Fruit fly (Drosophila melanogaster) whole organism, wandering third instar larva: ENCODE data around the gene CG34248.

ENCODE experiments used
- Dfd ChIP-seq: fragments of >200 bp; optimal IDR thresholded peaks from 2 replicates; lab custom pipeline; 2017; ENCODE audit warnings: missing biosample characterization, missing genetic modification characterization
- Dif ChIP-seq: fragments of 200-275, 200-300 bp; sonication (Bioruptor generic); optimal IDR thresholded peaks from 2 replicates; lab custom pipeline; 2018; ENCODE audit warnings: missing biosample characterization, missing genetic modification characterization; ENCODE audit not compliant: partially characterized antibody
- HLH106 ChIP-seq: fragments of 200-800 bp; optimal IDR thresholded peaks from 3 replicates; lab custom pipeline; 2019; ENCODE audit warnings: missing biosample characterization, mild to moderate bottlenecking, missing genetic modification characterization, moderate library complexity
- Hnf4 ChIP-seq: fragments of 200-800 bp; sonication (Bioruptor generic); optimal IDR thresholded peaks from 2 replicates; lab custom pipeline; 2016; ENCODE audit warnings: missing biosample characterization, mild to moderate bottlenecking, missing genetic modification characterization
- Hr83 ChIP-seq: fragments of 200-300 bp; sonication (Bioruptor generic); optimal IDR thresholded peaks from 2 replicates; lab custom pipeline; 2016; ENCODE audit warnings: missing biosample characterization, mild to moderate bottlenecking, missing genetic modification characterization, moderate library complexity; ENCODE audit not compliant: poor library complexity, severe bottlenecking
- Jra ChIP-seq: sonication (Bioruptor generic); optimal IDR thresholded peaks from 2 replicates; lab custom pipeline; 2016; ENCODE audit warnings: missing biosample characterization, missing genetic modification characterization
- Mio ChIP-seq: sonication (Bioruptor generic); optimal IDR thresholded peaks from 2 replicates; lab custom pipeline; 2016; ENCODE audit warnings: missing biosample characterization, missing genetic modification characterization
- Myc ChIP-seq: fragments of >200 bp; optimal IDR thresholded peaks from 2 replicates; lab custom pipeline; 2017
- N ChIP-seq: fragments of >200 bp; optimal IDR thresholded peaks from 2 replicates; lab custom pipeline; 2018; ENCODE audit warnings: missing biosample characterization, missing external identifiers, missing genetic modification characterization
- Rel ChIP-seq, 2 experiments: fragments of 200-800 bp; sonication (Bioruptor generic) in 1 of 2; optimal IDR thresholded peaks; 2 replicates in 1 of 2; 3 replicates in 1 of 2; lab custom pipeline; 2016 to 2019; ENCODE audit warnings: mild to moderate bottlenecking in 2 of 2, missing biosample characterization in 2 of 2, missing genetic modification characterization in 2 of 2, moderate library complexity in 1 of 2
- Sp1 ChIP-seq: fragments of 200-800 bp; sonication (Bioruptor generic); optimal IDR thresholded peaks from 3 replicates; lab custom pipeline; 2019; ENCODE audit warnings: missing biosample characterization, mild to moderate bottlenecking, missing genetic modification characterization, moderate library complexity
- br ChIP-seq: fragments of 200-800 bp; sonication (Bioruptor generic); optimal IDR thresholded peaks from 2 replicates; lab custom pipeline; 2016; ENCODE audit warnings: missing biosample characterization, missing genetic modification characterization
- dl ChIP-seq, 2 experiments: fragments of 175-275, 200-275 bp in 1 of 2; fragments of 200-275 bp in 1 of 2; sonication (Bioruptor generic); optimal IDR thresholded peaks; lab custom pipeline; 2018; ENCODE audit warnings: mild to moderate bottlenecking in 2 of 2, missing biosample characterization in 2 of 2, missing genetic modification characterization in 2 of 2, moderate library complexity in 2 of 2; ENCODE audit not compliant: partially characterized antibody in 2 of 2, insufficient read depth in 1 of 2
- dsf ChIP-seq: sonication (Bioruptor generic); optimal IDR thresholded peaks from 2 replicates; lab custom pipeline; 2016; ENCODE audit warnings: missing biosample characterization, missing genetic modification characterization, borderline replicate concordance
- ey ChIP-seq: fragments of 200-800 bp; sonication (Bioruptor generic); optimal IDR thresholded peaks from 2 replicates; lab custom pipeline; 2016; ENCODE audit warnings: missing biosample characterization, missing genetic modification characterization
- foxo ChIP-seq, 2 experiments: fragments of 200-800 bp; sonication (Bioruptor generic); optimal IDR thresholded peaks; 2 replicates in 1 of 2; 3 replicates in 1 of 2; lab custom pipeline; 2016 to 2017; ENCODE audit warnings: missing biosample characterization in 2 of 2, missing genetic modification characterization in 2 of 2
- fru ChIP-seq: fragments of 200-800 bp; sonication (Bioruptor generic); optimal IDR thresholded peaks from 3 replicates; lab custom pipeline; 2016; ENCODE audit warnings: missing biosample characterization, mild to moderate bottlenecking, missing genetic modification characterization
- h ChIP-seq: fragments of 200-800 bp; sonication (Bioruptor generic); optimal IDR thresholded peaks from 3 replicates; lab custom pipeline; 2016; ENCODE audit warnings: missing biosample characterization, mild to moderate bottlenecking, missing genetic modification characterization
- pan ChIP-seq: fragments of >200 bp; optimal IDR thresholded peaks from 2 replicates; lab custom pipeline; 2017
- psq ChIP-seq: fragments of 200-800 bp; sonication (Bioruptor generic); optimal IDR thresholded peaks from 3 replicates; lab custom pipeline; 2017; ENCODE audit warnings: missing biosample characterization, mild to moderate bottlenecking, missing genetic modification characterization, moderate library complexity
- rgr ChIP-seq: fragments of 200-800 bp; sonication (Bioruptor generic); optimal IDR thresholded peaks from 3 replicates; lab custom pipeline; 2016; ENCODE audit warnings: missing biosample characterization, mild to moderate bottlenecking, missing genetic modification characterization
- sage ChIP-seq: fragments of 200-800 bp; sonication (Bioruptor generic); optimal IDR thresholded peaks from 2 replicates; lab custom pipeline; 2016; ENCODE audit warnings: missing biosample characterization, mild to moderate bottlenecking, missing genetic modification characterization
- sv ChIP-seq: fragments of 200-800 bp; sonication (Bioruptor generic); optimal IDR thresholded peaks from 3 replicates; lab custom pipeline; 2016; ENCODE audit warnings: missing biosample characterization, missing genetic modification characterization
- tai ChIP-seq: sonication (Bioruptor generic); optimal IDR thresholded peaks from 2 replicates; lab custom pipeline; 2016; ENCODE audit warnings: missing biosample characterization, missing genetic modification characterization
- usp ChIP-seq: fragments of >200 bp; optimal IDR thresholded peaks from 2 replicates; lab custom pipeline; 2017; ENCODE audit warnings: missing biosample characterization, missing genetic modification characterization

The CG34248 gene

dm6 chr3L:16308380-16308779 lies 37.7 kb upstream of the CG34248 start, which contains the start of gene CG13042:
Gene CG13042, minus strand, starts transcription at chr3L:16308480.
- TF ChIP-seq psq (GFP tag; lab: Kevin White, UChicago) (no peak), br (GFP tag; lab: Kevin White, UChicago) (no peak), Dif (GFP tag; lab: Kevin White, UChicago) (no peak), dl (GFP tag; optimal IDR thresholded peaks at IDR 0.05; lab: Kevin White, UChicago; ENCODE audit: insufficient read depth in 1 of 2, partially characterized antibody in 2 of 2) (no peak), ey (no peak)

dm6 chr3L:16305820-16306650 lies 35.3 kb upstream of the CG34248 start, which contains the start of the genes CG13043 and CG13063:
Gene CG13043, minus strand, starts transcription at chr3L:16305870.
Gene CG13063, plus strand, starts transcription at chr3L:16306600.
- TF ChIP-seq Hnf4 (GFP tag; lab: Kevin White, UChicago) (no peak), ey (no peak), br (GFP tag; lab: Kevin White, UChicago) (no peak), usp (GFP tag; lab: Kevin White, UChicago) (no peak), Sp1 (GFP tag; lab: Kevin White, UChicago) (no peak), sv (GFP tag; lab: Kevin White, UChicago) (no peak), Rel (GFP tag; optimal IDR thresholded peaks at IDR 0.05; lab: Kevin White, UChicago) (no peak), Rel (tag; optimal IDR thresholded peaks at IDR 0.05; lab: Kevin White, UChicago) (no peak), HLH106 (tag; lab: Kevin White, UChicago) (no peak), Hr83 (GFP tag; lab: Kevin White, UChicago) (no peak), fru (GFP tag; lab: Kevin White, UChicago) (no peak), rgr (GFP tag; lab: Kevin White, UChicago) (no peak), h (GFP tag; lab: Kevin White, UChicago) (no peak), dsf (GFP tag; lab: Kevin White, UChicago) (no peak), Mio (GFP tag; lab: Kevin White, UChicago) (no peak)

dm6 chr3L:16303982-16304381 lies 33.3 kb upstream of the CG34248 start, which contains the start of gene CG43249:
Gene CG43249, plus strand, starts transcription at chr3L:16304282.
- TF ChIP-seq pan (no peak), tai (GFP tag; lab: Kevin White, UChicago) (no peak), Myc (no peak), usp (GFP tag; lab: Kevin White, UChicago) (no peak), Hnf4 (GFP tag; lab: Kevin White, UChicago) (no peak), fru (GFP tag; lab: Kevin White, UChicago) (no peak), Jra (GFP tag; lab: Kevin White, UChicago) (no peak), Dfd (no peak), rgr (GFP tag; lab: Kevin White, UChicago) (no peak), dl (GFP tag; optimal IDR thresholded peaks at IDR 0.05; lab: Kevin White, UChicago; ENCODE audit: insufficient read depth in 1 of 2, partially characterized antibody in 2 of 2) (no peak)

DNA sequence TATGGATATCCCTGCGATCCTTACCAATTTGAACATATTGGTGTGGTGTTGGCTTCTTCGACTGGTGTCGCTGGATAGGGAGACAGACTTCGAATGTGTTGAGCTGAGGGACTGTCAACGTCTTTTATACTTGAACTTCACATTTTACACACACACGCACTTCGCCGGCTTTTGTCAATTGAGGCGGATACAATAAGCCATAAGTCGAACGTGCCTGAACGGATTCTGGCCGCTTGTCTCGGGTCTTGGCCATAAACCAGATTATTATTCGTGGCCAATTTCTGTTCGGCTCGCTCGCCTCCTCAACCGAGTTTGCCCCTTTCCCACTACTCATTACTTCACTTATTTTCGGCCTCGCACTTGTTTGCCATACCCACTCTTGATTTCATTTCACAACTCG lies 32.4 kb upstream of the CG34248 start, which contains the start of gene CG13044:
TSS of gene CG13044 (minus strand) at position 101 of the 400 bp plus-strand sequence.
- TF ChIP-seq foxo (GFP tag; optimal IDR thresholded peaks at IDR 0.05; lab: Kevin White, UChicago) (no peak), Myc (no peak), dl (GFP tag; optimal IDR thresholded peaks at IDR 0.05; lab: Kevin White, UChicago; ENCODE audit: insufficient read depth in 1 of 2, partially characterized antibody in 2 of 2) (no peak)
- TF ChIP-seq, all 38 proteins: peak for 0

dm6 chr3L:16301153-16301552 lies 30.5 kb upstream of the CG34248 start, which contains the start of gene CG4982:
Gene CG4982, plus strand, starts transcription at chr3L:16301453.
- no peak for TF ChIP-seq N (GFP tag; lab: Kevin White, UChicago)
- no peak for TF ChIP-seq Hnf4 (GFP tag; lab: Kevin White, UChicago)
- no peak for TF ChIP-seq Myc

DNA sequence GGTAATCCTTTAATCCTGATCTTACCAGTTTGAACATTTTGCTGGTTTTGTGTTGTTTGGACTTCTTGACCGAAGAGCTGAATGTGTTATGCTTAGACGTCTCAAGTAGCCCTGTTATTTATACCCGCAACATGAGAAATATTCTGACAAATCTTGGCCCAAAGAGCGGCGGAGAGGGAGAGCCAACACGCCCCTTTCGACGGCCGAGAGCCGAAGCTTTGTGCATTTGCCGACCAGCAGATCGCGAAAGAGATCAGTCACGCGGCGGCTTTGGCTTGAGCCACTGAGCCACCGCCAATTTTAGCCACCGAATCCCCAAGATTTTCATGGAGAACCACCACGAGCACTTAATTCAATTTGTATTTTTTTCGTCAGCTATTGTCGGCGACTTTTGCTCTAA lies 24.7 kb upstream of the CG34248 start, which contains the start of gene CG4962:
TSS of gene CG4962 (minus strand) at position 101 of the 400 bp plus-strand sequence.
- TF ChIP-seq sv (GFP tag; lab: Kevin White, UChicago) (no peak), ey (no peak), Sp1 (GFP tag; lab: Kevin White, UChicago) (no peak), sage (GFP tag; lab: Kevin White, UChicago) (no peak)
- TF ChIP-seq, all 38 proteins: peak for 0
